Worm (Caenorhabditis elegans) whole organism, late embryonic: ENCODE measurements around the gene K08E5.6.

Source experiments
- F13H6.1 ChIP-seq: sonication (generic microtip); optimal IDR thresholded peaks from 2 replicates; lab custom pipeline; 2016; ENCODE audit warnings: missing genetic modification characterization, missing compliant biosample characterization
- Y22D7AL.16 ChIP-seq: sonication (generic microtip); optimal IDR thresholded peaks from 2 replicates; lab custom pipeline; 2016; ENCODE audit warnings: missing genetic modification characterization, missing compliant biosample characterization
- ahr-1 ChIP-seq: sonication (generic microtip); optimal IDR thresholded peaks from 2 replicates; lab custom pipeline; 2016; ENCODE audit warnings: missing genetic modification characterization, missing compliant biosample characterization
- ama-1 ChIP-seq: fragments of 150-350 bp; optimal IDR thresholded peaks from 2 replicates; lab custom pipeline; 2014
- ceh-2 ChIP-seq: sonication (generic microtip); optimal IDR thresholded peaks from 2 replicates; lab custom pipeline; 2016; ENCODE audit warnings: missing genotype, missing genetic modification characterization, missing compliant biosample characterization
- ceh-24 ChIP-seq: sonication (generic microtip); optimal IDR thresholded peaks from 2 replicates; lab custom pipeline; 2016; ENCODE audit warnings: mild to moderate bottlenecking, missing genetic modification characterization, missing compliant biosample characterization
- ceh-31 ChIP-seq: sonication (generic microtip); optimal IDR thresholded peaks from 2 replicates; lab custom pipeline; 2016; ENCODE audit warnings: missing genetic modification characterization, missing compliant biosample characterization
- ceh-6 ChIP-seq: fragments of 200-800 bp; sonication (Bioruptor generic); optimal IDR thresholded peaks from 2 replicates; lab custom pipeline; 2018; ENCODE audit warnings: mild to moderate bottlenecking, missing genetic modification characterization, missing compliant biosample characterization
- fkh-10 ChIP-seq: fragments of 150-350 bp; optimal IDR thresholded peaks from 2 replicates; lab custom pipeline; 2014; ENCODE audit warnings: missing biosample characterization, missing genetic modification reagents, missing genetic modification characterization
- nhr-11 ChIP-seq: fragments of 150-350 bp; optimal IDR thresholded peaks from 2 replicates; lab custom pipeline; 2014; ENCODE audit warnings: missing biosample characterization, missing genetic modification characterization
- pag-3 ChIP-seq: sonication (generic microtip); optimal IDR thresholded peaks from 2 replicates; lab custom pipeline; 2016; ENCODE audit warnings: missing compliant biosample characterization, missing genetic modification characterization, borderline replicate concordance
- rnt-1 ChIP-seq: sonication (generic microtip); optimal IDR thresholded peaks from 2 replicates; lab custom pipeline; 2016; ENCODE audit warnings: missing genetic modification characterization, missing compliant biosample characterization
- tbx-2 ChIP-seq: sonication (generic microtip); optimal IDR thresholded peaks from 2 replicates; lab custom pipeline; 2016; ENCODE audit warnings: missing genetic modification characterization, missing compliant biosample characterization
- unc-55 ChIP-seq: sonication (generic microtip); optimal IDR thresholded peaks from 2 replicates; lab custom pipeline; 2017; ENCODE audit warnings: missing biosample characterization, missing genetic modification reagents, missing genetic modification characterization

ce11 chrIII:10150710-10151109 lies 9.9 kb downstream of the K08E5.6 start:
- TF ChIP-seq ahr-1 (tag; lab: Kevin White, UChicago) (no peak), rnt-1 (tag; lab: Kevin White, UChicago) (no peak), F13H6.1 (no peak), ama-1 (lab: Kevin White, UChicago) (no peak), ceh-2 (no peak), nhr-11 (no peak), ceh-6 (no peak), ceh-24 (tag; lab: Kevin White, UChicago) (no peak), fkh-10 (no peak), ceh-31 (no peak), pag-3 (tag; lab: Kevin White, UChicago) (no peak), tbx-2 (no peak), Y22D7AL.16 (tag; lab: Kevin White, UChicago) (no peak), unc-55 (GFP tag; lab: Kevin White, UChicago) (no peak)
